Worm (Caenorhabditis elegans) whole organism, L2 larva: ENCODE data around the gene R144.11.
A peak's percentile ranks its signal among the peaks of the same experiment; 100 is the strongest.

ENCODE experiments used
- C34F6.9 ChIP-seq: fragments of 150-350 bp; optimal IDR thresholded peaks from 2 replicates; lab custom pipeline; 2014; ENCODE audit warnings: missing biosample characterization, missing genetic modification characterization
- F13H6.1 ChIP-seq: sonication (generic microtip); optimal IDR thresholded peaks from 2 replicates; lab custom pipeline; 2016; ENCODE audit warnings: missing genetic modification characterization, missing compliant biosample characterization
- Y55F3AM.14 ChIP-seq: fragments of 200-800 bp; sonication (Bioruptor generic); optimal IDR thresholded peaks from 2 replicates; lab custom pipeline; 2018; ENCODE audit warnings: mild to moderate bottlenecking, missing genetic modification characterization, missing compliant biosample characterization
- ZK546.5 ChIP-seq: sonication (generic microtip); optimal IDR thresholded peaks from 2 replicates; lab custom pipeline; 2017; ENCODE audit warnings: missing biosample characterization, missing genetic modification characterization
- alr-1 ChIP-seq: fragments of 150-350 bp; optimal IDR thresholded peaks from 2 replicates; lab custom pipeline; 2014; ENCODE audit warnings: missing biosample characterization, missing genetic modification characterization
- aly-2 ChIP-seq: fragments of 150-350 bp; optimal IDR thresholded peaks from 2 replicates; lab custom pipeline; 2014; ENCODE audit warnings: missing biosample characterization, missing genetic modification characterization
- ama-1 ChIP-seq: fragments of 150-350 bp; optimal IDR thresholded peaks from 2 replicates; lab custom pipeline; 2018; ENCODE audit warnings: inconsistent platforms
- blmp-1 ChIP-seq: sonication (generic microtip); optimal IDR thresholded peaks from 2 replicates; lab custom pipeline; 2017; ENCODE audit warnings: missing genetic modification characterization, mild to moderate bottlenecking, missing compliant biosample characterization, antibody characterized with exemption, moderate library complexity; ENCODE audit not compliant: insufficient read depth
- ceh-16 ChIP-seq: fragments of 150-350 bp; optimal IDR thresholded peaks from 2 replicates; lab custom pipeline; 2014; ENCODE audit warnings: missing biosample characterization, missing genetic modification characterization
- ceh-82 ChIP-seq: fragments of 150-350 bp; optimal IDR thresholded peaks from 2 replicates; lab custom pipeline; 2014; ENCODE audit warnings: missing biosample characterization, missing genetic modification characterization
- crh-2 ChIP-seq: sonication (generic microtip); optimal IDR thresholded peaks from 2 replicates; lab custom pipeline; 2017; ENCODE audit warnings: missing biosample characterization, missing genetic modification characterization
- dmd-4 ChIP-seq: sonication (generic microtip); optimal IDR thresholded peaks from 2 replicates; lab custom pipeline; 2017; ENCODE audit warnings: missing biosample characterization, missing genetic modification characterization
- egl-27 ChIP-seq: sonication (generic microtip); optimal IDR thresholded peaks from 3 replicates; lab custom pipeline; 2017; ENCODE audit warnings: missing biosample characterization, missing genetic modification reagents, missing genetic modification characterization
- elt-1 ChIP-seq: fragments of 150-350 bp; optimal IDR thresholded peaks from 2 replicates; lab custom pipeline; 2014; ENCODE audit warnings: missing biosample characterization, missing genetic modification characterization
- elt-3 ChIP-seq: sonication (generic microtip); optimal IDR thresholded peaks from 2 replicates; lab custom pipeline; 2017; ENCODE audit warnings: missing biosample characterization, missing genetic modification characterization
- fos-1 ChIP-seq: fragments of 150-350 bp; optimal IDR thresholded peaks from 2 replicates; lab custom pipeline; 2014; ENCODE audit warnings: missing biosample characterization, missing genetic modification characterization
- gmeb-1 ChIP-seq: fragments of 150-350 bp; optimal IDR thresholded peaks from 2 replicates; lab custom pipeline; 2014; ENCODE audit warnings: missing biosample characterization, missing genetic modification characterization
- lin-11 ChIP-seq: fragments of 150-350 bp; sonication (generic microtip); optimal IDR thresholded peaks from 2 replicates; lab custom pipeline; 2014; ENCODE audit warnings: missing biosample characterization, missing genetic modification characterization, inconsistent platforms, mixed read lengths
- lin-13 ChIP-seq: fragments of 150-350 bp; optimal IDR thresholded peaks from 2 replicates; lab custom pipeline; 2014; ENCODE audit warnings: missing biosample characterization, missing genetic modification reagents, missing genetic modification characterization
- lin-39 ChIP-seq: fragments of 150-350 bp; optimal IDR thresholded peaks from 2 replicates; lab custom pipeline; 2014; ENCODE audit warnings: missing biosample characterization, missing genetic modification reagents, missing genetic modification characterization
- lsy-2 ChIP-seq, 2 experiments: fragments of 150-350 bp in 1 of 2; sonication (generic microtip) in 1 of 2; optimal IDR thresholded peaks; 2 replicates each; lab custom pipeline; 2014 to 2017; ENCODE audit warnings: missing biosample characterization in 2 of 2, missing genetic modification characterization in 2 of 2
- mab-5 ChIP-seq: fragments of 150-350 bp; optimal IDR thresholded peaks from 2 replicates; lab custom pipeline; 2014; ENCODE audit warnings: missing biosample characterization, missing genetic modification characterization
- mdl-1 ChIP-seq, 2 experiments: fragments of 150-350 bp in 1 of 2; sonication (generic microtip) in 1 of 2; optimal IDR thresholded peaks; 2 replicates each; lab custom pipeline; 2017; ENCODE audit warnings: missing biosample characterization in 2 of 2, missing genetic modification characterization in 2 of 2
- nhr-10 ChIP-seq: sonication (generic microtip); optimal IDR thresholded peaks from 2 replicates; lab custom pipeline; 2017; ENCODE audit warnings: missing biosample characterization, missing genetic modification characterization
- nhr-11 ChIP-seq: fragments of 150-350 bp; optimal IDR thresholded peaks from 2 replicates; lab custom pipeline; 2014; ENCODE audit warnings: missing biosample characterization, missing genetic modification characterization
- nhr-12 ChIP-seq: fragments of 150-350 bp; optimal IDR thresholded peaks from 2 replicates; lab custom pipeline; 2014; ENCODE audit warnings: missing biosample characterization, missing genetic modification characterization
- nhr-129 ChIP-seq: fragments of 150-350 bp; optimal IDR thresholded peaks from 2 replicates; lab custom pipeline; 2014; ENCODE audit warnings: missing biosample characterization, missing genetic modification characterization
- nhr-21 ChIP-seq: fragments of 150-350 bp; optimal IDR thresholded peaks from 2 replicates; lab custom pipeline; 2014; ENCODE audit warnings: missing biosample characterization, missing genetic modification characterization
- nhr-23 ChIP-seq: fragments of 150-350 bp; optimal IDR thresholded peaks from 2 replicates; lab custom pipeline; 2014; ENCODE audit warnings: missing biosample characterization, missing genetic modification reagents, missing genetic modification characterization
- nhr-237 ChIP-seq: fragments of 150-350 bp; optimal IDR thresholded peaks from 2 replicates; lab custom pipeline; 2014; ENCODE audit warnings: missing biosample characterization, missing genetic modification characterization
- nhr-25 ChIP-seq: fragments of 150-350 bp; sonication (generic microtip); optimal IDR thresholded peaks from 3 replicates; lab custom pipeline; 2014; ENCODE audit warnings: missing biosample characterization, missing genetic modification characterization
- nhr-6 ChIP-seq: fragments of 150-350 bp; optimal IDR thresholded peaks from 2 replicates; lab custom pipeline; 2014; ENCODE audit warnings: missing biosample characterization, missing genetic modification characterization
- nhr-77 ChIP-seq: fragments of 150-350 bp; optimal IDR thresholded peaks from 2 replicates; lab custom pipeline; 2014; ENCODE audit warnings: missing biosample characterization, missing genetic modification characterization
- sem-4 ChIP-seq: fragments of 150-350 bp; optimal IDR thresholded peaks from 2 replicates; lab custom pipeline; 2014; ENCODE audit warnings: missing biosample characterization, missing genetic modification reagents, missing genetic modification characterization
- sma-3 ChIP-seq: sonication (generic microtip); optimal IDR thresholded peaks from 2 replicates; lab custom pipeline; 2016; ENCODE audit warnings: missing genetic modification reagents, missing genetic modification characterization, missing compliant biosample characterization
- sma-9 ChIP-seq, 2 experiments: fragments of 150-350 bp in 1 of 2; sonication (generic microtip) in 1 of 2; optimal IDR thresholded peaks; 2 replicates each; lab custom pipeline; 2014 to 2016; ENCODE audit warnings: missing genetic modification characterization in 2 of 2, mild to moderate bottlenecking in 1 of 2, missing biosample characterization in 1 of 2, missing compliant biosample characterization in 1 of 2, missing genetic modification reagents in 1 of 2, moderate library complexity in 1 of 2
- snpc-4 ChIP-seq: fragments of 150-350 bp; optimal IDR thresholded peaks from 2 replicates; lab custom pipeline; 2014; ENCODE audit warnings: missing biosample characterization, missing genetic modification characterization
- unc-39 ChIP-seq: fragments of 150-350 bp; optimal IDR thresholded peaks from 2 replicates; lab custom pipeline; 2014; ENCODE audit warnings: missing biosample characterization, missing genetic modification characterization
- unc-55 ChIP-seq: fragments of 150-350 bp; sonication (generic microtip); optimal IDR thresholded peaks from 3 replicates; lab custom pipeline; 2014; ENCODE audit warnings: missing biosample characterization, missing genetic modification reagents, missing genetic modification characterization
- zag-1 ChIP-seq: fragments of 150-350 bp; optimal IDR thresholded peaks from 2 replicates; lab custom pipeline; 2014; ENCODE audit warnings: missing biosample characterization, missing genetic modification characterization
- ztf-4 ChIP-seq: fragments of 150-350 bp; optimal IDR thresholded peaks from 2 replicates; lab custom pipeline; 2014; ENCODE audit warnings: missing biosample characterization, missing genetic modification characterization

R144.11 gene

ce11 chrIII:5017550-5017949 lies 8.9 kb upstream of the R144.11 start, which contains the start of gene larp-1:
larp-1 (minus strand) TSS chrIII:5017650.
- TF ChIP-seq lin-39 (tag; lab: Kevin White, UChicago) (no peak), aly-2 (no peak), nhr-11 (tag; lab: Kevin White, UChicago) (no peak), zag-1 (tag; lab: Kevin White, UChicago) (no peak), nhr-6 (tag; lab: Kevin White, UChicago) (no peak), elt-1 (tag; lab: Kevin White, UChicago) (no peak), lin-13 (GFP tag; lab: Kevin White, UChicago) (no peak), sem-4 (no peak), nhr-25 (tag; lab: Kevin White, UChicago) (no peak)
- TF ChIP-seq, all 48 proteins: peak for 0

ce11 chrIII:5013915-5014346 lies 5.3 kb upstream of the R144.11 start:
- TF ChIP-seq nhr-21 (peak; percentile 68), dmd-4 (tag; lab: Kevin White, UChicago) (no peak), alr-1 (tag; lab: Kevin White, UChicago) (peak; percentile 88), nhr-12 (tag; lab: Kevin White, UChicago) (no peak), ama-1 (lab: Kevin White, UChicago) (no peak), crh-2 (peak; percentile 95), Y55F3AM.14 (peak; percentile 74), sma-9 (GFP tag; optimal IDR thresholded peaks at IDR 0.05; lab: Kevin White, UChicago) (peak; percentile 58), sma-9 (tag; optimal IDR thresholded peaks at IDR 0.05; lab: Kevin White, UChicago) (no peak), nhr-11 (tag; lab: Kevin White, UChicago) (no peak), sem-4 (peak; percentile 89), nhr-77 (tag; lab: Kevin White, UChicago) (no peak), C34F6.9 (tag; lab: Kevin White, UChicago) (peak; percentile 97), ceh-16 (peak; percentile 80), lsy-2 (tag; optimal IDR thresholded peaks at IDR 0.05; lab: Kevin White, UChicago) (peak; percentile 69 to 90), blmp-1 (tag; lab: Kevin White, UChicago) (peak; percentile 17), nhr-25 (tag; lab: Kevin White, UChicago) (peak; percentile 82), snpc-4 (tag; lab: Kevin White, UChicago) (peak; percentile 45), unc-55 (GFP tag; lab: Kevin White, UChicago) (peak; percentile 91), fos-1 (tag; lab: Kevin White, UChicago) (peak; percentile 91), gmeb-1 (peak; percentile 68), F13H6.1 (tag; lab: Kevin White, UChicago) (peak; percentile 94), ztf-4 (tag; lab: Kevin White, UChicago) (peak; percentile 79), zag-1 (tag; lab: Kevin White, UChicago) (peak; percentile 91), nhr-6 (tag; lab: Kevin White, UChicago) (peak; percentile 77), elt-1 (tag; lab: Kevin White, UChicago) (no peak), lin-11 (peak; percentile 84), egl-27 (tag; lab: Kevin White, UChicago) (peak; percentile 58), mdl-1 (tag; optimal IDR thresholded peaks at IDR 0.05; lab: Kevin White, UChicago) (peak; percentile 26 to 71), elt-3 (tag; lab: Kevin White, UChicago) (no peak), nhr-237 (tag; lab: Kevin White, UChicago) (no peak), mab-5 (tag; lab: Kevin White, UChicago) (peak; percentile 76), nhr-129 (tag; lab: Kevin White, UChicago) (peak; percentile 98), ZK546.5 (tag; lab: Kevin White, UChicago) (no peak), sma-3 (GFP tag; lab: Kevin White, UChicago) (peak; percentile 71), lin-13 (GFP tag; lab: Kevin White, UChicago) (peak; percentile 86), ceh-82 (peak; percentile 70), nhr-10 (tag; lab: Kevin White, UChicago) (peak; percentile 65)
- TF ChIP-seq, all 48 proteins: peak for 28

ce11 chrIII:5012460-5012859 lies 3.8 kb upstream of the R144.11 start:
- TF ChIP-seq snpc-4 (tag; lab: Kevin White, UChicago) = no peak
- TF ChIP-seq lin-11 = no peak
- TF ChIP-seq egl-27 (tag; lab: Kevin White, UChicago) = no peak
- no peak for TF ChIP-seq C34F6.9 (tag; lab: Kevin White, UChicago)
- TF ChIP-seq mab-5 (tag; lab: Kevin White, UChicago) = no peak
- no peak for TF ChIP-seq elt-1 (tag; lab: Kevin White, UChicago)
- no peak for TF ChIP-seq nhr-12 (tag; lab: Kevin White, UChicago)
- TF ChIP-seq ceh-82 = no peak
- no peak for TF ChIP-seq nhr-237 (tag; lab: Kevin White, UChicago)
- no peak for TF ChIP-seq unc-39 (tag; lab: Kevin White, UChicago)
- no peak for TF ChIP-seq nhr-23 (tag; lab: Kevin White, UChicago)
- no peak for TF ChIP-seq F13H6.1 (tag; lab: Kevin White, UChicago)
